Fruit fly (Drosophila melanogaster): Measurements from ENCODE around the gene CG14304.

CG14304 gene

dm6 chr3R:18621230-18621629 is at the start of gene CG14304:
Gene CG14304, minus strand, starts transcription at chr3R:18621327.
- no peak for TF ChIP-seq EcR (GFP tag; optimal IDR thresholded peaks at IDR 0.05)
- TF ChIP-seq pan (optimal IDR thresholded peaks at IDR 0.05), result no peak
- TF ChIP-seq CG8478 (optimal IDR thresholded peaks at IDR 0.05), result no peak
- no peak for TF ChIP-seq Dll (optimal IDR thresholded peaks at IDR 0.05)
- no peak for TF ChIP-seq usp (GFP tag; optimal IDR thresholded peaks at IDR 0.05)
- TF ChIP-seq psq (optimal IDR thresholded peaks at IDR 0.05), result no peak

- no peak for TF ChIP-seq CG8478 (optimal IDR thresholded peaks at IDR 0.05)
- no peak for TF ChIP-seq psq (optimal IDR thresholded peaks at IDR 0.05)
- no peak for TF ChIP-seq Dll (optimal IDR thresholded peaks at IDR 0.05)
- no peak for TF ChIP-seq usp (GFP tag; optimal IDR thresholded peaks at IDR 0.05)
- no peak for TF ChIP-seq EcR (GFP tag; optimal IDR thresholded peaks at IDR 0.05)
- no peak for TF ChIP-seq pan (optimal IDR thresholded peaks at IDR 0.05)
Measured at dm6 chr3R:18670441-18671111, 49.4 kb upstream of the CG14304 start.

- TF ChIP-seq pan (optimal IDR thresholded peaks at IDR 0.05) (no peak), EcR (GFP tag; optimal IDR thresholded peaks at IDR 0.05) (no peak), CG8478 (optimal IDR thresholded peaks at IDR 0.05) (no peak), psq (optimal IDR thresholded peaks at IDR 0.05) (no peak), Dll (optimal IDR thresholded peaks at IDR 0.05) (no peak), usp (GFP tag; optimal IDR thresholded peaks at IDR 0.05) (no peak)
Measured at dm6 chr3R:18669812-18670211, 48.7 kb upstream of the CG14304 start.

dm6 chr3R:18669152-18669551 is 48.0 kb upstream of the CG14304 start, which contains the start of gene CG7702:
Gene CG7702, plus strand, starts transcription at chr3R:18669390.
- TF ChIP-seq CG8478 (optimal IDR thresholded peaks at IDR 0.05) (no peak), psq (optimal IDR thresholded peaks at IDR 0.05) (no peak), pan (optimal IDR thresholded peaks at IDR 0.05) (no peak), EcR (GFP tag; optimal IDR thresholded peaks at IDR 0.05) (no peak), usp (GFP tag; optimal IDR thresholded peaks at IDR 0.05) (no peak), Dll (optimal IDR thresholded peaks at IDR 0.05) (no peak)

- TF ChIP-seq pan (optimal IDR thresholded peaks at IDR 0.05) (no peak), psq (optimal IDR thresholded peaks at IDR 0.05) (no peak), EcR (GFP tag; optimal IDR thresholded peaks at IDR 0.05) (no peak)
Measured at dm6 chr3R:18667659-18668248, 46.6 kb upstream of the CG14304 start, which contains the start of gene CG31229. Gene CG31229, plus strand, starts transcription at chr3R:18667852.

dm6 chr3R:18665061-18665460 is 43.9 kb upstream of the CG14304 start, which contains the start of gene CG31231:
Gene CG31231, plus strand, starts transcription at chr3R:18665361.
- no peak for TF ChIP-seq psq (optimal IDR thresholded peaks at IDR 0.05)
- no peak for TF ChIP-seq pan (optimal IDR thresholded peaks at IDR 0.05)
- TF ChIP-seq EcR (GFP tag; optimal IDR thresholded peaks at IDR 0.05), result no peak
- TF ChIP-seq Dll (optimal IDR thresholded peaks at IDR 0.05), result no peak
- no peak for TF ChIP-seq CG8478 (optimal IDR thresholded peaks at IDR 0.05)
- no peak for TF ChIP-seq usp (GFP tag; optimal IDR thresholded peaks at IDR 0.05)

- TF ChIP-seq usp (GFP tag; optimal IDR thresholded peaks at IDR 0.05), result no peak
- TF ChIP-seq Dll (optimal IDR thresholded peaks at IDR 0.05), result no peak
- no peak for TF ChIP-seq CG8478 (optimal IDR thresholded peaks at IDR 0.05)
- no peak for TF ChIP-seq pan (optimal IDR thresholded peaks at IDR 0.05)
- TF ChIP-seq EcR (GFP tag; optimal IDR thresholded peaks at IDR 0.05), result no peak
- TF ChIP-seq psq (optimal IDR thresholded peaks at IDR 0.05), result no peak
Measured at dm6 chr3R:18663525-18663924, 42.4 kb upstream of the CG14304 start, which contains the start of the genes Cpsf73 and Gos28. Gene Cpsf73, minus strand, starts transcription at chr3R:18663552. Gene Gos28, plus strand, starts transcription at chr3R:18663738.

- no peak for TF ChIP-seq usp (GFP tag; optimal IDR thresholded peaks at IDR 0.05)
- no peak for TF ChIP-seq EcR (GFP tag; optimal IDR thresholded peaks at IDR 0.05)
- no peak for TF ChIP-seq CG8478 (optimal IDR thresholded peaks at IDR 0.05)
- no peak for TF ChIP-seq Dll (optimal IDR thresholded peaks at IDR 0.05)
Measured at dm6 chr3R:18658945-18659642, 38.0 kb upstream of the CG14304 start, which contains the start of the genes CG31224 and CstF64. Gene CG31224, minus strand, starts transcription at chr3R:18659309. Gene CstF64, plus strand, starts transcription at chr3R:18659618.

dm6 chr3R:18658380-18658944 is 37.3 kb upstream of the CG14304 start:
- peak; percentile 61 for TF ChIP-seq Dll (optimal IDR thresholded peaks at IDR 0.05)
- TF ChIP-seq CG8478 (optimal IDR thresholded peaks at IDR 0.05), result no peak
- TF ChIP-seq usp (GFP tag; optimal IDR thresholded peaks at IDR 0.05), result no peak
- no peak for TF ChIP-seq EcR (GFP tag; optimal IDR thresholded peaks at IDR 0.05)
- no peak for TF ChIP-seq psq (optimal IDR thresholded peaks at IDR 0.05)

- TF ChIP-seq EcR (GFP tag; optimal IDR thresholded peaks at IDR 0.05) (no peak), pan (optimal IDR thresholded peaks at IDR 0.05) (no peak), psq (optimal IDR thresholded peaks at IDR 0.05) (no peak)
Measured at dm6 chr3R:18643646-18644045, 22.5 kb upstream of the CG14304 start.

dm6 chr3R:18641242-18641757 is 20.2 kb upstream of the CG14304 start, which contains the start of gene CG14301:
Gene CG14301, minus strand, starts transcription at chr3R:18641457.
- TF ChIP-seq CG8478 (optimal IDR thresholded peaks at IDR 0.05), result no peak
- no peak for TF ChIP-seq usp (GFP tag; optimal IDR thresholded peaks at IDR 0.05)
- TF ChIP-seq EcR (GFP tag; optimal IDR thresholded peaks at IDR 0.05), result no peak

dm6 chr3R:18639662-18640061 is 18.5 kb upstream of the CG14304 start:
- no peak for TF ChIP-seq pan (optimal IDR thresholded peaks at IDR 0.05)
